Fruit fly (Drosophila melanogaster): Measurements from ENCODE around the gene Sclp.
A peak's percentile ranks its signal among the peaks of the same experiment; 100 is the strongest.

Gene Sclp

DNA sequence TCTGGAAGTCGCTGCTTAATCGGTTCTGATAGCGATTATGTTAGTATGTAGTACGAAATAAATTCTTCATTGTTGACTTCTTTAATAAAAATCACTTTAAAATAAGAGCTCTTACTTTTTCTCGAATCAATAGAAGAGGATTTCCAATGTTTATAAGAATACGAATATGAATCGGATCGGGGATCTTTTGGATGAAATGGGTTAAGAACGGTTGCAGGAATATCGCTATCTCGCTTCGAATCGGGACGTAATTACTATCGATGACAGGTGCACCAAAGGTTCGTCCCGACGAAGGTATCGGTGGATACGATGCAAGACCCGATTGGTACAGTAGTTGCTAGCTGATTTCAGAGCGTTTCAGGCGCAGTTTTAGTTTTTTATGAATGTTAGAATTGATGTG is 30.8 kb downstream of the Sclp start, which contains the start of gene wisp:
Gene wisp, plus strand, starts transcription at position 301 of the 400 bp plus-strand sequence.
- TF ChIP-seq kay (GFP tag; ENCODE audit: borderline replicate concordance) (no peak), Clk (GFP tag; optimal IDR thresholded peaks at IDR 0.05) (no peak), CG7101 (tag; optimal IDR thresholded peaks at IDR 0.05) (no peak), ovo (GFP tag; optimal IDR thresholded peaks at IDR 0.05) (no peak), CG14711 (tag; optimal IDR thresholded peaks at IDR 0.05) (no peak), CG11617 (GFP tag; optimal IDR thresholded peaks at IDR 0.05) (no peak), CG12768 (GFP tag; optimal IDR thresholded peaks at IDR 0.05) (no peak), CG33017 (tag; optimal IDR thresholded peaks at IDR 0.05) (no peak), Hr96 (GFP tag; optimal IDR thresholded peaks at IDR 0.05) (no peak)

DNA sequence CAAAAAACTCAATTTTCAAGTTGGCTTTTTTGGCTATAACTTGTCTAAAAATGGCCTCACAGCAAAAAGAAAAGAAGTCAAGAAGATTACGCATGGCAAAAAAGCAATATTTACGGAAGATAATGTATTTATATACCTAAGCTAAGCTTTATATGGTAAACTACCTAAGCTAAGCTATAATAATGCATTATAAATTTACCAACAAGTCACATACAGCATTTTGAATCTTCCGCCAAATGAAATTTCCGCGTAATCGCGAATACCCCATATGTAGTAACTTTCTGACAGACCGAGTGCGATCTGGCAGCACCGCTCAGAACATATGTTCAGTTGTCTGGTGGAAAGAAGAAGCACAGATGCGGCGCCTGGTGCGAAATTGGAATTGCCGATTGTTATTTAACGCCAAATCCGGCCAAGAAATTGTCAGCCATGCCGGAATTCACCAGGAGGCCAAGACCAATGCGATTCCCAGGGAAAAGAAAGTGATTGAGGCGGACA is 32.7 kb downstream of the Sclp start, which contains the start of gene sicily:
Gene sicily, plus strand, starts transcription at position 51 of the 498 bp plus-strand sequence.
- TF ChIP-seq bab1 (GFP tag; optimal IDR thresholded peaks at IDR 0.05) (peak; percentile 71), cnc (optimal IDR thresholded peaks at IDR 0.05) (no peak), CG7045 (GFP tag; optimal IDR thresholded peaks at IDR 0.05) (no peak), toe (GFP tag; optimal IDR thresholded peaks at IDR 0.05) (no peak), CG14711 (tag; optimal IDR thresholded peaks at IDR 0.05) (no peak)

DNA sequence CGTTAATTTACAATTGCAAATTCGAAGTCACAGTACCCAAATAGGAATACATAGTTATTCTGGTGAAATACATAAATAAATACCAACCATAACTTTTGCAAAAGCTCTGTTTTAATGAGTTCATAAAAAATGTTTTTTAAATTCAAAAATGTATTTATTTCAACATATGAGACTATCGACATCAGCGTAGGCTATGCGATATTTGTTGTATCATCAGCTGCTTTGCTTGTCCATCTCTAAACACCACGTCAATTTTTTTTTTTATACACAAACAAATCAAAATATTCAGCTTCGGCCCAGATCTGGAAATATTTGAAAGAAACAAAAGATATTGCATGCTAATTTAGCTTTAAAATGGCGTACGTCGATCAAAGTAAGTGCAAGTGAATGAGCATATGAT is 36.3 kb downstream of the Sclp start, which contains the start of gene CG1840:
Gene CG1840, plus strand, starts transcription at position 211 of the 400 bp plus-strand sequence.
- no peak for TF ChIP-seq tj (GFP tag; optimal IDR thresholded peaks at IDR 0.05)
- TF ChIP-seq CG7101 (tag; optimal IDR thresholded peaks at IDR 0.05), result peak; percentile 40
- no peak for TF ChIP-seq Hr96 (GFP tag; optimal IDR thresholded peaks at IDR 0.05)
- TF ChIP-seq Crg-1 (GFP tag; optimal IDR thresholded peaks at IDR 0.05), result peak; percentile 5
- TF ChIP-seq CG33017 (tag; optimal IDR thresholded peaks at IDR 0.05), result no peak
- no peak for TF ChIP-seq CG1620 (GFP tag; optimal IDR thresholded peaks at IDR 0.05)
- TF ChIP-seq cnc (optimal IDR thresholded peaks at IDR 0.05), result peak in 1 of 2 experiments; percentile 39
- no peak for TF ChIP-seq CG5204 (GFP tag; optimal IDR thresholded peaks at IDR 0.05)
- TF ChIP-seq toe (GFP tag; optimal IDR thresholded peaks at IDR 0.05), result no peak
- TF ChIP-seq CG7045 (GFP tag; optimal IDR thresholded peaks at IDR 0.05), result no peak
- no peak for TF ChIP-seq kay (GFP tag; ENCODE audit: borderline replicate concordance)
- TF ChIP-seq pad (GFP tag; optimal IDR thresholded peaks at IDR 0.05), result no peak
- TF ChIP-seq CG12768 (GFP tag; optimal IDR thresholded peaks at IDR 0.05), result no peak
- TF ChIP-seq bab1 (GFP tag; optimal IDR thresholded peaks at IDR 0.05), result peak; percentile 48
- peak; percentile 39 for TF ChIP-seq CG14711 (tag; optimal IDR thresholded peaks at IDR 0.05)
- no peak for TF ChIP-seq cic (GFP tag; optimal IDR thresholded peaks at IDR 0.05)
- no peak for TF ChIP-seq ovo (GFP tag; optimal IDR thresholded peaks at IDR 0.05)
- TF ChIP-seq Clk (GFP tag; optimal IDR thresholded peaks at IDR 0.05), result no peak
- TF ChIP-seq CG11617 (GFP tag; optimal IDR thresholded peaks at IDR 0.05), result no peak
- peak; percentile 21 for TF ChIP-seq Mnt (GFP tag; optimal IDR thresholded peaks at IDR 0.05)

DNA sequence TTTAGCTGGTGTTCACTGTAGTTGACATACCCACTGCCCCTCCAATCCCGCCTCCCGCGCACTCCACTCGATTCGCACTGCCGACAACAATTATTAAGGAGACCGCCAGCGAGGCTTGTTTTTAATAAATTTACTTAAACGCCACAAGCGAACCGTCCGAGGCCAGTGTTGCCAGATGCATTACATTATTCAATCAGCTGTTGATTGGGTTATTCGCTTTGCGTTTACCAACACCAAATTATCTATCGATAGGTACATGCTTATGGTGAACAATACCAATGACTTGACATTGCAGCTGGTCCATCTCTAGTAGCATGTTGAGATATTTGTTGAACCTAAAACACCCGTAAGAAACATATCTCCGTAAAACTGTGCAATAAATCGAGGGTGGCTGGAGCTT is 37.5 kb downstream of the Sclp start, which contains the start of the genes CG10353 and SelG:
Gene CG10353, minus strand, starts transcription at position 187 of the 400 bp plus-strand sequence.
Gene SelG, plus strand, starts transcription at position 309 of the 400 bp plus-strand sequence.
- peak; percentile 61 for TF ChIP-seq pad (GFP tag; optimal IDR thresholded peaks at IDR 0.05)
- TF ChIP-seq bab1 (GFP tag; optimal IDR thresholded peaks at IDR 0.05), result peak; percentile 77
- TF ChIP-seq CG5204 (GFP tag; optimal IDR thresholded peaks at IDR 0.05), result no peak
- peak; percentile 7 for TF ChIP-seq CG12768 (GFP tag; optimal IDR thresholded peaks at IDR 0.05)
- no peak for TF ChIP-seq Hr96 (GFP tag; optimal IDR thresholded peaks at IDR 0.05)
- TF ChIP-seq cnc (optimal IDR thresholded peaks at IDR 0.05), result peak; percentile 31 to 84
- peak; percentile 55 for TF ChIP-seq CG14711 (tag; optimal IDR thresholded peaks at IDR 0.05)
- TF ChIP-seq tj (GFP tag; optimal IDR thresholded peaks at IDR 0.05), result peak; percentile 39
- TF ChIP-seq CG11617 (GFP tag; optimal IDR thresholded peaks at IDR 0.05), result peak; percentile 41
- no peak for TF ChIP-seq kay (GFP tag; ENCODE audit: borderline replicate concordance)
- TF ChIP-seq toe (GFP tag; optimal IDR thresholded peaks at IDR 0.05), result peak; percentile 36
- peak; percentile 75 for TF ChIP-seq Mnt (GFP tag; optimal IDR thresholded peaks at IDR 0.05)
- no peak for TF ChIP-seq ovo (GFP tag; optimal IDR thresholded peaks at IDR 0.05)
- TF ChIP-seq Clk (GFP tag; optimal IDR thresholded peaks at IDR 0.05), result no peak
- TF ChIP-seq cic (GFP tag; optimal IDR thresholded peaks at IDR 0.05), result no peak
- no peak for TF ChIP-seq CG33017 (tag; optimal IDR thresholded peaks at IDR 0.05)
- TF ChIP-seq CG7101 (tag; optimal IDR thresholded peaks at IDR 0.05), result peak; percentile 77
- TF ChIP-seq CG7045 (GFP tag; optimal IDR thresholded peaks at IDR 0.05), result no peak
- peak; percentile 78 for TF ChIP-seq CG1620 (GFP tag; optimal IDR thresholded peaks at IDR 0.05)
- TF ChIP-seq Crg-1 (GFP tag; optimal IDR thresholded peaks at IDR 0.05), result peak; percentile 61

DNA sequence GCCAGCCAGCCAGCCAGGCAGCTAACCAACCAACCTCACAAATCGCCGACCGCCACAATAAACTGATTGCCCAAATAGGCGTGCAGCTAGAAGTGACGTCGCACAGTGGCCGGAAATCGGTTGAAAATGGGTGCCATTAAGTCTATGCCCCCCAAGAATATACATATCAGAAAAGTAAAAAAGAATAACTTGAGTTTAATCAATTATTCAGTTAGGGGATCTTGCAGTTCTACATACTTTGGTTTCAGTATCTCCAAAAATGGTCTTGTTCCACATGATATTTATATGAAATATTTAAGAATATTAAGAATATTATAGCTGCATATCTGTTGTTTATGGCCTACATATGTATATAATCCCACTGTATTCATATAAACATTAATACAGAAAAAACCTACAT is 39.1 kb downstream of the Sclp start:
- TF ChIP-seq Mnt (GFP tag; optimal IDR thresholded peaks at IDR 0.05) (no peak), toe (GFP tag; optimal IDR thresholded peaks at IDR 0.05) (no peak), CG11617 (GFP tag; optimal IDR thresholded peaks at IDR 0.05) (no peak), CG5204 (GFP tag; optimal IDR thresholded peaks at IDR 0.05) (no peak), pad (GFP tag; optimal IDR thresholded peaks at IDR 0.05) (no peak), CG33017 (tag; optimal IDR thresholded peaks at IDR 0.05) (no peak), Crg-1 (GFP tag; optimal IDR thresholded peaks at IDR 0.05) (no peak), Hr96 (GFP tag; optimal IDR thresholded peaks at IDR 0.05) (no peak), Clk (GFP tag; optimal IDR thresholded peaks at IDR 0.05) (no peak), CG14711 (tag; optimal IDR thresholded peaks at IDR 0.05) (no peak), CG1620 (GFP tag; optimal IDR thresholded peaks at IDR 0.05) (no peak), CG7045 (GFP tag; optimal IDR thresholded peaks at IDR 0.05) (no peak), kay (GFP tag; ENCODE audit: borderline replicate concordance) (no peak), cnc (optimal IDR thresholded peaks at IDR 0.05) (no peak), ovo (GFP tag; optimal IDR thresholded peaks at IDR 0.05) (no peak), CG12768 (GFP tag; optimal IDR thresholded peaks at IDR 0.05) (no peak), tj (GFP tag; optimal IDR thresholded peaks at IDR 0.05) (no peak), bab1 (GFP tag; optimal IDR thresholded peaks at IDR 0.05) (no peak), cic (GFP tag; optimal IDR thresholded peaks at IDR 0.05) (no peak)

DNA sequence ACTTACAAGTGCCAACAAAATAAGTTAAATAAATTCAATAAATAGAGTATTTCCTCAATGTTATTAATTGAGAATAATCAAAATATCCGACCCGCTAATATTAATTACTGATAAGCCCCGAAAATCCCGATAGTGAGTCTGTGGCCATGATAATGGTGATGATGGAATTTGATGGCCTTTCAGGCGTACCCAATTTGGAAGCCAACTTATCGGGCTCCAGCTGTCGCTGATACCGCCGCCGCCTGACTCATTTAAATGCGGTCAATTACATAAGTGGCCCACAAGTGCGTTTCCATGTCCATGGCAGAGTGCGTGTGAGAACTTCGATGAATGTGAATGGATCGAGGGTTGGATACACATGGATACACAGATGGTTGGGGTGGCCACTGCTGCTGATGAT is 40.3 kb downstream of the Sclp start:
- TF ChIP-seq tj (GFP tag; optimal IDR thresholded peaks at IDR 0.05) (no peak), toe (GFP tag; optimal IDR thresholded peaks at IDR 0.05) (no peak), CG7101 (tag; optimal IDR thresholded peaks at IDR 0.05) (no peak), cic (GFP tag; optimal IDR thresholded peaks at IDR 0.05) (no peak), CG14711 (tag; optimal IDR thresholded peaks at IDR 0.05) (no peak), CG33017 (tag; optimal IDR thresholded peaks at IDR 0.05) (no peak), kay (GFP tag; ENCODE audit: borderline replicate concordance) (no peak), cnc (optimal IDR thresholded peaks at IDR 0.05) (no peak), Mnt (GFP tag; optimal IDR thresholded peaks at IDR 0.05) (no peak), pad (GFP tag; optimal IDR thresholded peaks at IDR 0.05) (no peak), bab1 (GFP tag; optimal IDR thresholded peaks at IDR 0.05) (no peak), ovo (GFP tag; optimal IDR thresholded peaks at IDR 0.05) (no peak), CG1620 (GFP tag; optimal IDR thresholded peaks at IDR 0.05) (no peak), CG12768 (GFP tag; optimal IDR thresholded peaks at IDR 0.05) (no peak), CG5204 (GFP tag; optimal IDR thresholded peaks at IDR 0.05) (no peak), Hr96 (GFP tag; optimal IDR thresholded peaks at IDR 0.05) (no peak), Crg-1 (GFP tag; optimal IDR thresholded peaks at IDR 0.05) (no peak), CG11617 (GFP tag; optimal IDR thresholded peaks at IDR 0.05) (no peak), CG7045 (GFP tag; optimal IDR thresholded peaks at IDR 0.05) (no peak)

Data from whole organism, adult.